Worm (Caenorhabditis elegans): ENCODE data around the gene rnp-5.

Gene rnp-5

ce11 chrIII:835208-835607 is 18.5 kb downstream of the rnp-5 start:
- TF ChIP-seq ama-1 (optimal IDR thresholded peaks at IDR 0.05) = no peak
- no peak for TF ChIP-seq sea-1 (GFP tag; conservative IDR thresholded peaks at IDR 0.05)
- no peak for TF ChIP-seq hmg-4 (GFP tag; optimal IDR thresholded peaks at IDR 0.05)
- no peak for TF ChIP-seq hmbx-1 (tag; optimal IDR thresholded peaks at IDR 0.05)
- TF ChIP-seq flt-1 (GFP tag; IDR thresholded peaks at IDR 0.05) = no peak
- no peak for TF ChIP-seq ets-7 (tag; optimal IDR thresholded peaks at IDR 0.05)
- no peak for TF ChIP-seq tbx-11 (GFP tag; IDR thresholded peaks at IDR 0.05)
- TF ChIP-seq tbx-37 (GFP tag; conservative IDR thresholded peaks at IDR 0.05) = no peak
- no peak for TF ChIP-seq F13C5.2 (tag; optimal IDR thresholded peaks at IDR 0.05)
- TF ChIP-seq tra-4 (tag; optimal IDR thresholded peaks at IDR 0.05) = no peak
- no peak for TF ChIP-seq aly-1 (tag; optimal IDR thresholded peaks at IDR 0.05)
- TF ChIP-seq ceh-36 (tag; optimal IDR thresholded peaks at IDR 0.05) = no peak
- no peak for TF ChIP-seq hnd-1 (tag; optimal IDR thresholded peaks at IDR 0.05)
- TF ChIP-seq B0310.2 (tag; optimal IDR thresholded peaks at IDR 0.05) = no peak
- no peak for TF ChIP-seq pes-1 (GFP tag; IDR thresholded peaks at IDR 0.05)
- no peak for TF ChIP-seq ceh-13 (GFP tag; optimal IDR thresholded peaks at IDR 0.05)
- TF ChIP-seq scrt-1 (GFP tag; IDR thresholded peaks at IDR 0.05) = no peak

- 0 out of 2 replicates have a peak, but pooled peaks have one; percentile 11 for TF ChIP-seq tbx-11 (GFP tag; IDR thresholded peaks at IDR 0.05)
- no peak for TF ChIP-seq tbx-37 (GFP tag; conservative IDR thresholded peaks at IDR 0.05)
- peak; percentile 18 for TF ChIP-seq hmg-4 (GFP tag; optimal IDR thresholded peaks at IDR 0.05)
Measured at ce11 chrIII:834443-834815, 19.3 kb downstream of the rnp-5 start.

ce11 chrIII:833711-834442 is 19.8 kb downstream of the rnp-5 start:
- 0 out of 2 replicates have a peak, but pooled peaks have one; percentile 53 for TF ChIP-seq sea-1 (GFP tag; conservative IDR thresholded peaks at IDR 0.05)
- TF ChIP-seq aly-1 (tag; optimal IDR thresholded peaks at IDR 0.05) = no peak
- TF ChIP-seq flt-1 (GFP tag; IDR thresholded peaks at IDR 0.05) = peak; percentile 54
- TF ChIP-seq hmg-4 (GFP tag; optimal IDR thresholded peaks at IDR 0.05) = peak; percentile 76
- TF ChIP-seq ets-7 (tag; optimal IDR thresholded peaks at IDR 0.05) = no peak
- peak; percentile 48 for TF ChIP-seq F13C5.2 (tag; optimal IDR thresholded peaks at IDR 0.05)
- TF ChIP-seq tbx-37 (GFP tag; conservative IDR thresholded peaks at IDR 0.05) = 0 out of 2 replicates have a peak, but pooled peaks have one; percentile 13
- TF ChIP-seq ama-1 (optimal IDR thresholded peaks at IDR 0.05) = peak; percentile 16
- no peak for TF ChIP-seq pes-1 (GFP tag; IDR thresholded peaks at IDR 0.05)

- TF ChIP-seq hmg-4 (GFP tag; optimal IDR thresholded peaks at IDR 0.05) (no peak), aly-1 (tag; optimal IDR thresholded peaks at IDR 0.05) (no peak)
Measured at ce11 chrIII:832855-833504, 20.7 kb downstream of the rnp-5 start, which contains the start of gene zip-2. TSS of gene zip-2 (plus strand) at chrIII:832982.

ce11 chrIII:831961-832360 is 21.7 kb downstream of the rnp-5 start, which contains the start of gene ceeh-1:
TSS of gene ceeh-1 (minus strand) at chrIII:832277.
- TF ChIP-seq tbx-37 (GFP tag; conservative IDR thresholded peaks at IDR 0.05) (no peak), sea-1 (GFP tag; conservative IDR thresholded peaks at IDR 0.05) (no peak), B0310.2 (tag; optimal IDR thresholded peaks at IDR 0.05) (no peak), hnd-1 (tag; optimal IDR thresholded peaks at IDR 0.05) (no peak)

ce11 chrIII:825256-825655 is 28.5 kb downstream of the rnp-5 start:
- TF ChIP-seq B0310.2 (tag; optimal IDR thresholded peaks at IDR 0.05) (no peak), scrt-1 (GFP tag; IDR thresholded peaks at IDR 0.05) (no peak), tra-4 (tag; optimal IDR thresholded peaks at IDR 0.05) (no peak), hmg-4 (GFP tag; optimal IDR thresholded peaks at IDR 0.05) (no peak), hmbx-1 (tag; optimal IDR thresholded peaks at IDR 0.05) (no peak)

ce11 chrIII:822546-823272 is 31.0 kb downstream of the rnp-5 start, which contains the start of gene clec-149:
TSS of gene clec-149 (plus strand) at chrIII:823222.
- TF ChIP-seq hnd-1 (tag; optimal IDR thresholded peaks at IDR 0.05) (no peak), ceh-36 (tag; optimal IDR thresholded peaks at IDR 0.05) (no peak), flt-1 (GFP tag; IDR thresholded peaks at IDR 0.05) (no peak), ceh-13 (GFP tag; optimal IDR thresholded peaks at IDR 0.05) (no peak), aly-1 (tag; optimal IDR thresholded peaks at IDR 0.05) (no peak), scrt-1 (GFP tag; IDR thresholded peaks at IDR 0.05) (no peak), tra-4 (tag; optimal IDR thresholded peaks at IDR 0.05) (no peak), B0310.2 (tag; optimal IDR thresholded peaks at IDR 0.05) (no peak), tbx-37 (GFP tag; conservative IDR thresholded peaks at IDR 0.05) (no peak), ets-7 (tag; optimal IDR thresholded peaks at IDR 0.05) (no peak), hmg-4 (GFP tag; optimal IDR thresholded peaks at IDR 0.05) (no peak), hmbx-1 (tag; optimal IDR thresholded peaks at IDR 0.05) (no peak), tbx-11 (GFP tag; IDR thresholded peaks at IDR 0.05) (no peak), F13C5.2 (tag; optimal IDR thresholded peaks at IDR 0.05) (no peak), ama-1 (optimal IDR thresholded peaks at IDR 0.05) (no peak), pes-1 (GFP tag; IDR thresholded peaks at IDR 0.05) (no peak), sea-1 (GFP tag; conservative IDR thresholded peaks at IDR 0.05) (no peak)
